Fruit fly (Drosophila melanogaster) whole organism, embryonic: ENCODE results near the gene ssp.

Experiments used
- B-H2 ChIP-seq: fragments of 200-800 bp; sonication (Bioruptor generic); optimal IDR thresholded peaks from 2 replicates; lab custom pipeline; 2018; ENCODE audit warnings: missing biosample characterization, mild to moderate bottlenecking, missing genetic modification characterization
- Bdp1 ChIP-seq: fragments of 200-800 bp; sonication (Bioruptor generic); optimal IDR thresholded peaks from 3 replicates; lab custom pipeline; 2016; ENCODE audit warnings: missing biosample characterization, missing genetic modification characterization
- C15 ChIP-seq: fragments of 200-800 bp; sonication (Bioruptor generic); IDR thresholded peaks from 3 replicates; pipeline ENCODE4 v1.3.6; 2022; ENCODE audit warnings: missing biosample characterization, missing genetic modification characterization
- CG10274 ChIP-seq: fragments of 200-800 bp; sonication (Bioruptor generic); optimal IDR thresholded peaks from 3 replicates; lab custom pipeline; 2017; ENCODE audit warnings: missing biosample characterization, mild to moderate bottlenecking, missing genetic modification characterization
- CG10979 ChIP-seq: fragments of 200-800 bp; sonication (Bioruptor generic); optimal IDR thresholded peaks from 2 replicates; lab custom pipeline; 2018; ENCODE audit warnings: missing biosample characterization, mild to moderate bottlenecking, missing genetic modification characterization, moderate library complexity
- CG12744 ChIP-seq: fragments of 200-800 bp; sonication (Bioruptor generic); optimal IDR thresholded peaks from 2 replicates; lab custom pipeline; 2016; ENCODE audit warnings: missing biosample characterization, missing genetic modification characterization
- CG14965 ChIP-seq: fragments of 200-800 bp; sonication (Bioruptor generic); optimal IDR thresholded peaks from 2 replicates; lab custom pipeline; 2016; ENCODE audit warnings: missing biosample characterization, missing genetic modification characterization, borderline replicate concordance
- CG15269 ChIP-seq: fragments of 200-800 bp; sonication (Bioruptor generic); optimal IDR thresholded peaks from 2 replicates; lab custom pipeline; 2018; ENCODE audit warnings: missing biosample characterization, mild to moderate bottlenecking, missing genetic modification characterization, moderate library complexity
- CG16813 ChIP-seq: fragments of 200-800 bp; sonication (Bioruptor generic); IDR thresholded peaks from 3 replicates; pipeline ENCODE4 v1.3.6; 2022; ENCODE audit warnings: missing biosample characterization, missing genetic modification characterization; ENCODE audit not compliant: partially characterized antibody
- CG16815 ChIP-seq: fragments of 200-800 bp; sonication (Bioruptor generic); optimal IDR thresholded peaks from 3 replicates; lab custom pipeline; 2017; ENCODE audit warnings: missing biosample characterization, mild to moderate bottlenecking, missing genetic modification characterization
- CG17359 ChIP-seq: fragments of 200-800 bp; sonication (Bioruptor generic); optimal IDR thresholded peaks from 3 replicates; lab custom pipeline; 2018; ENCODE audit warnings: missing biosample characterization, mild to moderate bottlenecking, missing genetic modification characterization, moderate library complexity
- CG17802 ChIP-seq: fragments of 200-800 bp; sonication (Bioruptor generic); optimal IDR thresholded peaks from 2 replicates; lab custom pipeline; 2018; ENCODE audit warnings: missing biosample characterization, mild to moderate bottlenecking, missing genetic modification characterization, moderate library complexity
- CG18476 ChIP-seq: fragments of 200-800 bp; sonication (Bioruptor generic); optimal IDR thresholded peaks from 2 replicates; lab custom pipeline; 2016; ENCODE audit warnings: missing biosample characterization, mild to moderate bottlenecking, missing genetic modification characterization
- CG33213 ChIP-seq: fragments of 200-800 bp; sonication (Bioruptor generic); optimal IDR thresholded peaks from 3 replicates; lab custom pipeline; 2016; ENCODE audit warnings: missing biosample characterization, missing genetic modification characterization
- CG3995 ChIP-seq: fragments of 200-800 bp; sonication (Bioruptor generic); optimal IDR thresholded peaks from 3 replicates; lab custom pipeline; 2016; ENCODE audit warnings: missing biosample characterization, missing genetic modification characterization
- CG43689 ChIP-seq: fragments of 200-800 bp; sonication (Bioruptor generic); IDR thresholded peaks from 2 replicates; pipeline ENCODE4 v1.3.6; 2022; ENCODE audit warnings: missing biosample characterization, missing genetic modification characterization
- CG4617 ChIP-seq: fragments of 200-800 bp; sonication (Bioruptor generic); optimal IDR thresholded peaks from 3 replicates; lab custom pipeline; 2016; ENCODE audit warnings: missing biosample characterization, missing genetic modification characterization, borderline replicate concordance
- CG4854 ChIP-seq: fragments of 200-800 bp; sonication (Bioruptor generic); optimal IDR thresholded peaks from 2 replicates; lab custom pipeline; 2016; ENCODE audit warnings: missing biosample characterization, missing genetic modification characterization, inconsistent platforms
- CG6813 ChIP-seq: fragments of 200-800 bp; sonication (Bioruptor generic); optimal IDR thresholded peaks from 2 replicates; lab custom pipeline; 2017; ENCODE audit warnings: missing biosample characterization, missing genetic modification characterization, mild to moderate bottlenecking, moderate library complexity, missing genetic modification reagents
- CG6854 ChIP-seq: fragments of 200-800 bp; sonication (Bioruptor generic); optimal IDR thresholded peaks from 3 replicates; lab custom pipeline; 2017; ENCODE audit warnings: missing biosample characterization, mild to moderate bottlenecking, missing genetic modification characterization
- CG7928 ChIP-seq: fragments of 200-800 bp; sonication (Bioruptor generic); optimal IDR thresholded peaks from 2 replicates; lab custom pipeline; 2017; ENCODE audit warnings: missing biosample characterization, mild to moderate bottlenecking, missing genetic modification characterization
- CG8388 ChIP-seq: fragments of 200-800 bp; sonication (Bioruptor generic); optimal IDR thresholded peaks from 2 replicates; lab custom pipeline; 2019; ENCODE audit warnings: missing biosample characterization, mild to moderate bottlenecking, missing genetic modification characterization, moderate library complexity
- D ChIP-seq, 2 experiments: fragments of 200-800 bp in 1 of 2; fragments of >200 bp in 1 of 2; sonication (Bioruptor generic) in 1 of 2; optimal IDR thresholded peaks; 2 replicates in 1 of 2; 3 replicates in 1 of 2; lab custom pipeline; 2017; ENCODE audit warnings: mild to moderate bottlenecking in 1 of 2, missing biosample characterization in 1 of 2, missing genetic modification characterization in 1 of 2, missing genetic modification reagents in 1 of 2
- Doc3 ChIP-seq: fragments of 200-800 bp; sonication (Bioruptor generic); IDR thresholded peaks from 3 replicates; pipeline ENCODE4 v1.3.6; 2022; ENCODE audit warnings: missing biosample characterization, missing genetic modification characterization; ENCODE audit not compliant: partially characterized antibody
- Ets65A ChIP-seq: fragments of 200-800 bp; sonication (Bioruptor generic); peaks from one replicate; lab custom pipeline; 2016; ENCODE audit warnings: missing biosample characterization, missing genetic modification characterization
- Hand ChIP-seq: fragments of 200-800 bp; sonication (Bioruptor generic); optimal IDR thresholded peaks from 2 replicates; lab custom pipeline; 2017; ENCODE audit warnings: mild to moderate bottlenecking, missing biosample characterization, missing genetic modification reagents, missing genetic modification characterization
- Hr39 ChIP-seq: fragments of >200 bp; optimal IDR thresholded peaks from 2 replicates; lab custom pipeline; 2017
- MBD-R2 ChIP-seq: fragments of 200-800 bp; sonication (Bioruptor generic); IDR thresholded peaks from 2 replicates; pipeline ENCODE4 v1.3.6; 2022; ENCODE audit warnings: missing biosample characterization, missing genetic modification characterization
- MESR4 ChIP-seq: fragments of 200-800 bp; sonication (Bioruptor generic); optimal IDR thresholded peaks from 2 replicates; lab custom pipeline; 2018; ENCODE audit warnings: missing biosample characterization, mild to moderate bottlenecking, missing genetic modification characterization, moderate library complexity
- Med ChIP-seq: fragments of 200-800 bp; sonication (Bioruptor generic); peaks from one replicate; lab custom pipeline; 2016; ENCODE audit warnings: missing biosample characterization, missing genetic modification characterization, mild to moderate bottlenecking, inconsistent platforms, moderate library complexity
- Myb ChIP-seq: fragments of 200-800 bp; sonication (Bioruptor generic); optimal IDR thresholded peaks from 2 replicates; lab custom pipeline; 2016; ENCODE audit warnings: missing biosample characterization, missing genetic modification characterization
- Neu2 ChIP-seq: fragments of 200-800 bp; sonication (Bioruptor generic); optimal IDR thresholded peaks from 3 replicates; lab custom pipeline; 2016; ENCODE audit warnings: missing biosample characterization, missing genetic modification characterization, borderline replicate concordance
- Oaz ChIP-seq: fragments of 200-800 bp; sonication (Bioruptor generic); IDR thresholded peaks from 2 replicates; pipeline ENCODE4 v1.3.6; 2022; ENCODE audit warnings: missing biosample characterization, missing genetic modification characterization
- Oli ChIP-seq: fragments of 200-800 bp; sonication (Bioruptor generic); optimal IDR thresholded peaks from 2 replicates; lab custom pipeline; 2018; ENCODE audit warnings: missing biosample characterization, mild to moderate bottlenecking, missing genetic modification characterization, moderate library complexity
- PHDP ChIP-seq: fragments of 200-800 bp; sonication (Bioruptor generic); optimal IDR thresholded peaks from 3 replicates; lab custom pipeline; 2018; ENCODE audit warnings: missing biosample characterization, mild to moderate bottlenecking, missing genetic modification characterization, moderate library complexity
- Ssrp ChIP-seq: fragments of 200-800 bp; sonication (Bioruptor generic); optimal IDR thresholded peaks from 2 replicates; lab custom pipeline; 2018; ENCODE audit warnings: missing biosample characterization, mild to moderate bottlenecking, missing genetic modification characterization, moderate library complexity
- Xbp1 ChIP-seq: fragments of 200-800 bp; sonication (Bioruptor generic); optimal IDR thresholded peaks from 3 replicates; lab custom pipeline; 2016; ENCODE audit warnings: missing biosample characterization, mild to moderate bottlenecking, missing genetic modification characterization
- ap ChIP-seq: fragments of 200-800 bp; sonication (Bioruptor generic); IDR thresholded peaks from 2 replicates; pipeline ENCODE4 v1.3.6; 2022; ENCODE audit warnings: missing biosample characterization, missing genetic modification characterization
- ara ChIP-seq: fragments of 200-800 bp; sonication (Bioruptor generic); IDR thresholded peaks from 2 replicates; pipeline ENCODE4 v1.3.6; 2022; ENCODE audit warnings: missing biosample characterization, missing genetic modification characterization
- dmrt99B ChIP-seq: fragments of 200-800 bp; sonication (Bioruptor generic); optimal IDR thresholded peaks from 2 replicates; lab custom pipeline; 2018; ENCODE audit warnings: missing biosample characterization, mild to moderate bottlenecking, missing genetic modification characterization, moderate library complexity
- grn ChIP-seq: fragments of 200-800 bp; sonication (Bioruptor generic); optimal IDR thresholded peaks from 3 replicates; lab custom pipeline; 2017; ENCODE audit warnings: missing biosample characterization, missing genetic modification characterization
- hbn ChIP-seq: fragments of 200-800 bp; sonication (Bioruptor generic); IDR thresholded peaks from 2 replicates; pipeline ENCODE4 v1.3.6; 2022; ENCODE audit warnings: missing biosample characterization, missing genetic modification characterization; ENCODE audit not compliant: partially characterized antibody
- maf-S ChIP-seq: fragments of 200-800 bp; sonication (Bioruptor generic); optimal IDR thresholded peaks from 2 replicates; lab custom pipeline; 2016; ENCODE audit warnings: missing biosample characterization, missing genetic modification characterization
- pb ChIP-seq: fragments of 200-800 bp; sonication (Bioruptor generic); optimal IDR thresholded peaks from 3 replicates; lab custom pipeline; 2016; ENCODE audit warnings: missing biosample characterization, missing genetic modification characterization
- phol ChIP-seq: fragments of 200-800 bp; sonication (Bioruptor generic); optimal IDR thresholded peaks from 3 replicates; lab custom pipeline; 2018; ENCODE audit warnings: missing biosample characterization, mild to moderate bottlenecking, missing genetic modification characterization, moderate library complexity
- scrt ChIP-seq: fragments of 200-800 bp; sonication (Bioruptor generic); optimal IDR thresholded peaks from 2 replicates; lab custom pipeline; 2018; ENCODE audit warnings: missing biosample characterization, mild to moderate bottlenecking, missing genetic modification characterization, moderate library complexity
- sens ChIP-seq: fragments of 200-800 bp; sonication (Bioruptor generic); peaks from one replicate; lab custom pipeline; 2016; ENCODE audit warnings: missing biosample characterization, missing genetic modification characterization
- tap ChIP-seq: fragments of 200-800 bp; optimal IDR thresholded peaks from 3 replicates; lab custom pipeline; 2019; ENCODE audit warnings: missing biosample characterization, mild to moderate bottlenecking, missing genetic modification characterization, moderate library complexity
- usp ChIP-seq: fragments of >200 bp; optimal IDR thresholded peaks from 2 replicates; lab custom pipeline; 2017; ENCODE audit warnings: missing biosample characterization, missing genetic modification characterization
- zf30C ChIP-seq: fragments of 200-800 bp; sonication (Bioruptor generic); optimal IDR thresholded peaks from 3 replicates; lab custom pipeline; 2018; ENCODE audit warnings: missing biosample characterization, mild to moderate bottlenecking, missing genetic modification characterization

ssp gene

DNA sequence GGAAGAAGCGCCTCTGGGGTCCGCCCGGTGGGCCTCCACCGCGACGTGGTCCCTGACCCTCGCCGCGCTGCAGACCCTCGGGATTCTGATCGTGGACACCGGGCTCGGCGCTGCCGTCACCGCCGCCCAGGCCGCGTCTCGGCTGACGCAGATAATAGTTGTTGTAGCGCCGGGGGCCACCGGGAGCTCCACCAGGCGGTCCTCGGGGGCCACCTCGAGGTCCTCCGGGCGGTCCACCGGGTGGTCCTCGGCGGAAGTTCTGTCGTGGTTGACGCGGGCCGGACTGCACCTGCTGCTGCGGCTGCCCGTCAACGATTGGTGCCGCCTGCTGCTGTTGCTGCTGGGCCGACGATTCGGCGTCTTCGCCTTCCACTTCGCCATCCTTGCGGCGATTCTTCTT, 4.8 kb downstream of the ssp start:
- TF ChIP-seq scrt (GFP tag; lab: Kevin White, UChicago), result no peak
- TF ChIP-seq CG15269, result no peak
- no peak for TF ChIP-seq CG17802
- no peak for TF ChIP-seq CG14965 (GFP tag; lab: Kevin White, UChicago)
- no peak for TF ChIP-seq tap (tag; lab: Kevin White, UChicago)
- TF ChIP-seq phol (tag; lab: Kevin White, UChicago), result no peak
- TF ChIP-seq Neu2 (GFP tag; lab: Kevin White, UChicago), result no peak
- peak; percentile 76 for TF ChIP-seq Hr39 (lab: Kevin White, UChicago)
- no peak for TF ChIP-seq CG4854 (GFP tag; lab: Kevin White, UChicago)
- TF ChIP-seq Med (GFP tag; lab: Kevin White, UChicago), result peak; percentile 10
- no peak for TF ChIP-seq Xbp1 (GFP tag; lab: Kevin White, UChicago)
- TF ChIP-seq zf30C (GFP tag; lab: Kevin White, UChicago), result no peak
- TF ChIP-seq CG16813 (GFP tag; lab: Robert Waterston, UW), result 0 out of 3 replicates have a peak, but pooled peaks have one; percentile 15
- no peak for TF ChIP-seq dmrt99B
- TF ChIP-seq PHDP (tag; lab: Kevin White, UChicago), result no peak
- peak; percentile 51 for TF ChIP-seq sens
- TF ChIP-seq C15 (GFP tag; lab: Robert Waterston, UW), result no peak

DNA sequence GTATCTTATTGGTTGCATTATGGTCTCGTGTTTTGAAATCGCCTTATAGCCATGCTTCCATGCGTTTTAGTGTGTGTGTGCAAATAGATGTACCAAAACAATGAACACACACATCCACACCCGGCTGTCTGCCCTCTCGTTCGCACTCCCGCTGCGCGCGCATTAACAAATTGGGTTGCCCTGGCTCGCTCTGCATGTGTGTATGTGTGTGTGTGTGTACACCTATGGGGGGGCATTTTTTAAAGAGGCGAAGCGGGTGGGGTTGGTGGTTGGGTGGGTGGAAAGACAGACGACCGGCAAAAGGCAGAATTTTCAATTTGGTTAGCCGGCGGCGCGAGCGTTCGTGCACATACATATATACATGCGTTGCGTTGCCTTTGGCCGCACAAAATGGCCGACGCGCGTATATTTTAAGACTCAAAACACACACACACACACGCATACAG, 6.1 kb downstream of the ssp start:
- no peak for TF ChIP-seq CG18476 (GFP tag; lab: Kevin White, UChicago)
- no peak for TF ChIP-seq CG6813
- TF ChIP-seq Hand (GFP tag; lab: Kevin White, UChicago), result no peak
- TF ChIP-seq CG7928, result peak; percentile 60
- TF ChIP-seq CG12744, result no peak
- TF ChIP-seq hbn (GFP tag; lab: Robert Waterston, UW), result no peak
- no peak for TF ChIP-seq CG3995 (GFP tag; lab: Kevin White, UChicago)
- no peak for TF ChIP-seq Myb
- TF ChIP-seq Bdp1 (GFP tag; lab: Kevin White, UChicago), result no peak
- peak; percentile 70 for TF ChIP-seq MBD-R2 (GFP tag; lab: Robert Waterston, UW)
- no peak for TF ChIP-seq Doc3 (GFP tag; lab: Robert Waterston, UW)
- TF ChIP-seq CG6854 (GFP tag; lab: Kevin White, UChicago), result peak; percentile 13
- no peak for TF ChIP-seq CG16815 (GFP tag; lab: Kevin White, UChicago)
- no peak for TF ChIP-seq usp (GFP tag; lab: Kevin White, UChicago)
- 0 out of 2 replicates have a peak, but pooled peaks have one; percentile 23 for TF ChIP-seq ara (GFP tag; lab: Robert Waterston, UW)
- no peak for TF ChIP-seq ap (GFP tag; lab: Robert Waterston, UW)
- peak; percentile 71 for TF ChIP-seq B-H2
- peak; percentile 52 for TF ChIP-seq D (optimal IDR thresholded peaks at IDR 0.05; lab: Kevin White, UChicago)
- peak; percentile 59 for TF ChIP-seq D (GFP tag; optimal IDR thresholded peaks at IDR 0.05; lab: Kevin White, UChicago)
- TF ChIP-seq maf-S (GFP tag; lab: Kevin White, UChicago), result no peak
- TF ChIP-seq MESR4 (GFP tag; lab: Kevin White, UChicago), result peak; percentile 60
- TF ChIP-seq CG10979 (tag; lab: Kevin White, UChicago), result peak; percentile 17
- TF ChIP-seq Ssrp (tag; lab: Kevin White, UChicago), result no peak
- no peak for TF ChIP-seq pb (GFP tag; lab: Kevin White, UChicago)
- no peak for TF ChIP-seq zf30C (GFP tag; lab: Kevin White, UChicago)
- TF ChIP-seq CG4617 (GFP tag; lab: Kevin White, UChicago), result no peak
- TF ChIP-seq CG17359 (tag; lab: Kevin White, UChicago), result no peak
- no peak for TF ChIP-seq CG8388 (GFP tag; lab: Kevin White, UChicago)
- no peak for TF ChIP-seq CG10274 (GFP tag; lab: Kevin White, UChicago)
- no peak for TF ChIP-seq CG43689
- TF ChIP-seq Ets65A (GFP tag; lab: Kevin White, UChicago), result no peak
- no peak for TF ChIP-seq CG33213 (GFP tag; lab: Kevin White, UChicago)
- no peak for TF ChIP-seq Oli (tag; lab: Kevin White, UChicago)
- no peak for TF ChIP-seq Oaz (GFP tag; lab: Robert Waterston, UW)
- no peak for TF ChIP-seq grn
